Worm (Caenorhabditis elegans): ENCODE measurements around the gene R05D3.9.
"Not testable (repeated sequence)": the region's sequence is repeated elsewhere in the genome, so short reads cannot be mapped to it uniquely, and the experiment has no call there.

R05D3.9 gene

ce11 chrIII:8339372-8339771 lies 29.1 kb downstream of the R05D3.9 start, which contains the start of gene clc-28:
clc-28 (minus strand) TSS chrIII:8339472.
- TF ChIP-seq unc-62 (GFP tag; optimal IDR thresholded peaks at IDR 0.05) = not testable (repeated sequence)

ce11 chrIII:8334432-8334831 lies 34.1 kb downstream of the R05D3.9 start, which contains the start of gene ZC262.4:
ZC262.4 (minus strand) TSS chrIII:8334532.
- no peak for TF ChIP-seq unc-62 (GFP tag; optimal IDR thresholded peaks at IDR 0.05)

DNA sequence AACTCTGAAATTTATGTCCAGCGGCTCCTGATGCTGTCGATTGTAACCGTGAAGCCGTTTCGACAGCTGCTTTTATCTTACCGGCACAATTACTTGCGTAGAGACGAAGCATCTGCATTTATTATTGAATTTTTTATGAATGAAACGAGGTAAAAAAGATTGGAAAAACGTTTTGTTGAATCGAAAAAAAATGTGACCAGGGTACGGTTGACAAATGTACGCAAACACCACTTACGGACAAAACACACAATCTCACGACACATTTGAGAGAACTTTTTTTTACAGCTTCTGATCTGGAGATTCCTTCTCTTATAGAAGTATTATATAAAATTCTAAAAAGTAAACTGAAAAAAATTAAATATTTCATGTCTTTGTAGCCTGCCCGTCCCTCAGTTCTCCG lies 36.7 kb downstream of the R05D3.9 start, which contains the start of the genes mrps-18A and ZC262.2:
Gene mrps-18A, minus strand, starts transcription at position 141 of the 400 bp plus-strand sequence.
Gene ZC262.2, plus strand, starts transcription at position 284 of the 400 bp plus-strand sequence.
- TF ChIP-seq unc-62 (GFP tag; optimal IDR thresholded peaks at IDR 0.05) = no peak

ce11 chrIII:8331211-8331610 lies 37.3 kb downstream of the R05D3.9 start, which contains the start of gene iglr-2:
iglr-2 (minus strand) TSS chrIII:8331311.
- TF ChIP-seq unc-62 (GFP tag; optimal IDR thresholded peaks at IDR 0.05) = no peak

- TF ChIP-seq unc-62 (GFP tag; optimal IDR thresholded peaks at IDR 0.05) = no peak
Measured at ce11 chrIII:8325574-8326513, 42.7 kb downstream of the R05D3.9 start, which contains the start of gene ZC262.13. ZC262.13 (plus strand) TSS chrIII:8326214.

DNA sequence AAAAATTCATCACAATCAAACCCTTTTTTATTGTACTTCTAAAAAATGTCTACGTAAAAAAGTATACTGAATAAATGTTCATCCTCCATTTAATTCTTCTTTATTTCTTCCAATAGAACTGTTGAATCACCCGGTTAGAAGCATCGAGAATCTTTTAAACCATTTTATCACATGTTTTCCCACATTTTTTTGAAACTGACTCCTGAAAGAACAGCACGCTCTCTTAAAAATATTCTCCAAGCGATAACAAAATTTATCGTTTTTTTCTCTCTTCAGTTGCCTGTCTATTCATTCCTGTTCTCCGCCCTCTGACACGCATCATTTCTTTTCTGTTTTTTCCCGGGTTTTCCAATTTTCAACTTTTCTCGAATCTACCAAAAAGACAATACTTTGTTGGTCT lies 44.1 kb downstream of the R05D3.9 start, which contains the start of gene F10E9.12:
Gene F10E9.12, plus strand, starts transcription at position 131 of the 400 bp plus-strand sequence.
- TF ChIP-seq unc-62 (GFP tag; optimal IDR thresholded peaks at IDR 0.05) = no peak

- no peak for TF ChIP-seq unc-62 (GFP tag; optimal IDR thresholded peaks at IDR 0.05)
Measured at ce11 chrIII:8322645-8323213, 45.8 kb downstream of the R05D3.9 start, which contains the start of gene F10E9.1. F10E9.1 (plus strand) TSS chrIII:8323163.

DNA sequence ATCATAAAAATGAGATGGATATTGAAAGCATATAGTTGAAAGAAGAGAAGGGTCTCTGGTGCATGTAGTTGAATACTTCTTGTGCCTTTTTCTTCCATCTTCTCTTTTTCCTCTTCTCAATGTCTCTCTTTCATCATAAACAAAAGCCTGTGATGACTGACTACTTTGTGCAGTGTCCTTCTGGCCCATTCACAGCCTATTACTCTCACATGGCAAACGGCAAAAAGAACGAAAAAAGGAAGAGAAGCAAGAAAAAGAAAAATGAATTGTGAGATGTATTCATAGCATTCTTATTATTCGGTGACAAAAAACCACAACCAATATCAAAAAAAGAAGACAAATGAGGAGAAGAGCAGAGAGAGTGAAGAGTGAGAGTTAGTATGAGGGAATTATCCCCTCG lies 47.3 kb downstream of the R05D3.9 start:
- TF ChIP-seq unc-62 (GFP tag; optimal IDR thresholded peaks at IDR 0.05) = no peak

- no peak for TF ChIP-seq unc-62 (GFP tag; optimal IDR thresholded peaks at IDR 0.05)
Measured at ce11 chrIII:8320183-8320582, 48.3 kb downstream of the R05D3.9 start, which contains the start of gene F10E9.10. F10E9.10 (minus strand) TSS chrIII:8320283.

DNA sequence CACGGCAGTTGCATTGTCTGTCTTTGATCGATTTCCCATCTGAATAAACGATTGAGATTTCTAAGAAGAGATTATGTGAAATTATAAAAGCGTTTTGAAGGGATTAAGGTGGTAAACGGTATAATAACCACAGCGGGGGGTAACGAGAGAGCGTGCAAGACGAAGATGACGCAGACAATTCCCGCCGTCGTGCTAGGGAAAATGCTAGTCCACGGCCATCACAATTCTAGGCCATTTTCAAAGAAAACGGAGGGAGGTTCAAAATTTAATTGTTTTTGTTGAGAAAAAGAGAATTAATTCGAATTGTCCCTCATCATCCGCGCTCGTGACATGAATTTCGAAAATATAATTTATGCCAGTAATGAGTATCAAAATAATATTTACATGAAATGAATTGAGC lies 49.4 kb downstream of the R05D3.9 start, which contains the start of gene F10E9.11:
Gene F10E9.11, minus strand, starts transcription at position 161 of the 400 bp plus-strand sequence.
- no peak for TF ChIP-seq unc-62 (GFP tag; optimal IDR thresholded peaks at IDR 0.05)

ce11 chrIII:8318488-8318887 lies 50.0 kb downstream of the R05D3.9 start, which contains the start of gene sas-4:
sas-4 (minus strand) TSS chrIII:8318588.
- TF ChIP-seq unc-62 (GFP tag; optimal IDR thresholded peaks at IDR 0.05) = no peak
